Worm (Caenorhabditis elegans): ENCODE data around the gene qua-1.

- no peak for TF ChIP-seq pag-3 (tag; optimal IDR thresholded peaks at IDR 0.05; ENCODE audit: borderline replicate concordance, insufficient read depth)
- no peak for TF ChIP-seq lin-15B (tag; optimal IDR thresholded peaks at IDR 0.05)
- no peak for TF ChIP-seq F16B12.6 (tag; optimal IDR thresholded peaks at IDR 0.05)
- no peak for TF ChIP-seq aha-1 (tag; optimal IDR thresholded peaks at IDR 0.05)
- TF ChIP-seq nhr-84 (tag; optimal IDR thresholded peaks at IDR 0.05) = no peak
- no peak for TF ChIP-seq lsy-2 (tag; optimal IDR thresholded peaks at IDR 0.05)
- TF ChIP-seq nhr-19 (GFP tag; conservative IDR thresholded peaks at IDR 0.05) = no peak
- TF ChIP-seq jun-1 (tag; optimal IDR thresholded peaks at IDR 0.05) = no peak
- no peak for TF ChIP-seq lin-39 (tag; optimal IDR thresholded peaks at IDR 0.05)
Measured at ce11 chrII:8253160-8253793, 54.7 kb downstream of the qua-1 start, which contains the start of gene F35C11.5.
